Worm (Caenorhabditis elegans): Measurements from ENCODE around the gene W04H10.2.

- TF ChIP-seq flh-1 (GFP tag; optimal IDR thresholded peaks at IDR 0.05) = no peak
- no peak for TF ChIP-seq unc-62 (GFP tag; optimal IDR thresholded peaks at IDR 0.05)
Observed at ce11 chrII:581983-582382, 23.4 kb upstream of the W04H10.2 start.
